Worm (Caenorhabditis elegans): ENCODE measurements around the gene F23D12.2.

DNA sequence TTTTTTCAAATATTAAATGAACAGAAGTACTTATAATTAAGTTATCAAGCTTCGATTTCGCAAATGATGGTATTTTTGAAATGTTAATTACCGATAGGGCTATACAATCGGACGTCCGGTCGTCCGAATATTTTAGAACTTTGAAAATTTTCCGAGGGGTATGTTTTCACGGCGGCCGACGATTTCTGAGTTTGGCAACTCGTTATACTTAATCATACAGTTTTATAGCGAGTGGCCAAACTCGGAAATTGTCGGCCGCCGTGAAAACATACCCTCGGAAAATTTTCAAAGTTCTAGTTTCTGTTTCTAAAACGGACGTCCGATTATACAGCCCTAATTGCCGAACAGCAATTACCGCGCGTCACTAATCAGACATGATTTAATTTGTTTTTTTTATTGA lies 2.8 kb upstream of the F23D12.2 start:
- TF ChIP-seq nhr-27 (tag; optimal IDR thresholded peaks at IDR 0.05) = no peak
- no peak for TF ChIP-seq snpc-3.4 (tag; optimal IDR thresholded peaks at IDR 0.05)
- TF ChIP-seq B0035.1 (tag; optimal IDR thresholded peaks at IDR 0.05) = no peak
- TF ChIP-seq ceh-91 (GFP tag; IDR thresholded peaks at IDR 0.05) = no peak
- no peak for TF ChIP-seq rcor-1 (GFP tag; IDR thresholded peaks at IDR 0.05)
- no peak for TF ChIP-seq attf-5 (GFP tag; optimal IDR thresholded peaks at IDR 0.05)
- no peak for TF ChIP-seq C06A6.2 (GFP tag; conservative IDR thresholded peaks at IDR 0.05)

Measured in whole organism, young adult.